Fruit fly (Drosophila melanogaster) whole organism, adult: Measurements from ENCODE around the gene CG11560.

Source experiments
- CG1620 ChIP-seq: fragments of 200-800 bp; sonication (Bioruptor generic); optimal IDR thresholded peaks from 2 replicates; lab custom pipeline; 2016; ENCODE audit warnings: missing biosample characterization, missing genetic modification characterization
- CG33017 ChIP-seq: fragments of 200-800 bp; sonication (Bioruptor generic); optimal IDR thresholded peaks from 2 replicates; lab custom pipeline; 2018; ENCODE audit warnings: missing biosample characterization, mild to moderate bottlenecking, missing genetic modification characterization, moderate library complexity
- CG5204 ChIP-seq: fragments of 200-800 bp; sonication (Bioruptor generic); optimal IDR thresholded peaks from 2 replicates; lab custom pipeline; 2016; ENCODE audit warnings: missing biosample characterization, missing genetic modification characterization
- Clk ChIP-seq: fragments of 200-800 bp; sonication (Bioruptor generic); optimal IDR thresholded peaks from 2 replicates; lab custom pipeline; 2017; ENCODE audit warnings: missing biosample characterization, missing genetic modification characterization
- Crg-1 ChIP-seq: fragments of 200-800 bp; sonication (Bioruptor generic); optimal IDR thresholded peaks from 2 replicates; lab custom pipeline; 2016; ENCODE audit warnings: missing biosample characterization, missing genetic modification characterization
- Hr96 ChIP-seq: fragments of 200-800 bp; sonication (Bioruptor generic); optimal IDR thresholded peaks from 2 replicates; lab custom pipeline; 2016; ENCODE audit warnings: missing biosample characterization, missing genetic modification characterization
- bab1 ChIP-seq: fragments of 200-800 bp; sonication (Bioruptor generic); optimal IDR thresholded peaks from 3 replicates; lab custom pipeline; 2019; ENCODE audit warnings: missing biosample characterization, mild to moderate bottlenecking, missing genetic modification characterization, moderate library complexity
- ovo ChIP-seq: fragments of 200-800 bp; sonication (Bioruptor generic); optimal IDR thresholded peaks from 2 replicates; lab custom pipeline; 2016; ENCODE audit warnings: missing biosample characterization, missing genetic modification characterization
- pad ChIP-seq: fragments of 200-800 bp; sonication (Bioruptor generic); optimal IDR thresholded peaks from 3 replicates; lab custom pipeline; 2017; ENCODE audit warnings: missing biosample characterization, missing genetic modification characterization, mild to moderate bottlenecking, moderate library complexity, missing genetic modification reagents
- tj ChIP-seq: fragments of 200-800 bp; sonication (Bioruptor generic); optimal IDR thresholded peaks from 3 replicates; lab custom pipeline; 2017; ENCODE audit warnings: missing biosample characterization, mild to moderate bottlenecking, missing genetic modification characterization, moderate library complexity
- toe ChIP-seq: fragments of 200-800 bp; sonication (Bioruptor generic); optimal IDR thresholded peaks from 2 replicates; lab custom pipeline; 2016; ENCODE audit warnings: missing biosample characterization, missing genetic modification characterization

DNA sequence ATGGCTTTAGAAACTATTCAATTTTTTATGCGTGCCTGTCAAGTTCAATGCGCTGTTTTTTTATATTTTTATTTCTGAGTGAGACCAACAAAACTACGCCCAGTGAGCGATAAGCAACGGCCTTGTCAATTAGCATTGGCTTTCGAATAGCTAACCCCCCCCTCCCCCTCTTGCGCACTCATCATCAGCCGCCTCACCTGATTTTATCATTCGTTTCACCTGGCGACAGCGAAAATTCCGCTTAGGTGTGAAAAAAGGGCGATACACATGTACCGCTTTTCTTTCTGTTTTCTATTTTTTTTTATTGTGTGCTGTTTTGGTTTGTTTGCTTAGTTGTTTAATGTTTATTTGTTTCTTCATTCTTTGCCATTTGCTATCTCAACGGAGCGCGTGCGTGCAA is 44.9 kb upstream of the CG11560 start:
- TF ChIP-seq Clk (GFP tag; lab: Kevin White, UChicago) (no peak), CG5204 (GFP tag; lab: Kevin White, UChicago) (no peak), pad (GFP tag; lab: Kevin White, UChicago) (no peak), bab1 (GFP tag; lab: Kevin White, UChicago) (peak; percentile 69), CG33017 (tag; lab: Kevin White, UChicago) (no peak), tj (GFP tag; lab: Kevin White, UChicago) (peak; percentile 95), ovo (GFP tag; lab: Kevin White, UChicago) (no peak), toe (GFP tag; lab: Kevin White, UChicago) (peak; percentile 59), Crg-1 (GFP tag; lab: Kevin White, UChicago) (no peak), CG1620 (GFP tag; lab: Kevin White, UChicago) (peak; percentile 17), Hr96 (GFP tag; lab: Kevin White, UChicago) (no peak)
